Fruit fly (Drosophila melanogaster): ENCODE results near the gene mxc.

- no peak for TF ChIP-seq Hr83 (GFP tag; optimal IDR thresholded peaks at IDR 0.05; ENCODE audit: poor library complexity, severe bottlenecking)
- no peak for TF ChIP-seq Hr78 (GFP tag; optimal IDR thresholded peaks at IDR 0.05)
- no peak for TF ChIP-seq OdsH (GFP tag; optimal IDR thresholded peaks at IDR 0.05)
- no peak for TF ChIP-seq rgr (GFP tag; optimal IDR thresholded peaks at IDR 0.05)
These were observed 16.4 kb downstream of the mxc start, which contains the start of gene Gr8a for dm6 chrX:9226837-9227236.
